Worm (Caenorhabditis elegans) whole organism, L2 larva: ENCODE measurements around the gene math-15.

Source experiments
- R02D3.7 ChIP-seq: fragments of 150-350 bp; optimal IDR thresholded peaks from 2 replicates; lab custom pipeline; 2014; ENCODE audit warnings: missing biosample characterization, missing genetic modification characterization
- alr-1 ChIP-seq: fragments of 150-350 bp; optimal IDR thresholded peaks from 2 replicates; lab custom pipeline; 2014; ENCODE audit warnings: missing biosample characterization, missing genetic modification characterization
- ama-1 ChIP-seq: fragments of 150-350 bp; optimal IDR thresholded peaks from 2 replicates; lab custom pipeline; 2018; ENCODE audit warnings: inconsistent platforms
- crh-2 ChIP-seq: sonication (generic microtip); optimal IDR thresholded peaks from 2 replicates; lab custom pipeline; 2017; ENCODE audit warnings: missing biosample characterization, missing genetic modification characterization
- egl-27 ChIP-seq: sonication (generic microtip); optimal IDR thresholded peaks from 3 replicates; lab custom pipeline; 2017; ENCODE audit warnings: missing biosample characterization, missing genetic modification reagents, missing genetic modification characterization
- elt-1 ChIP-seq: fragments of 150-350 bp; optimal IDR thresholded peaks from 2 replicates; lab custom pipeline; 2014; ENCODE audit warnings: missing biosample characterization, missing genetic modification characterization
- fos-1 ChIP-seq: fragments of 150-350 bp; optimal IDR thresholded peaks from 2 replicates; lab custom pipeline; 2014; ENCODE audit warnings: missing biosample characterization, missing genetic modification characterization
- lin-39 ChIP-seq: fragments of 150-350 bp; optimal IDR thresholded peaks from 2 replicates; lab custom pipeline; 2014; ENCODE audit warnings: missing biosample characterization, missing genetic modification reagents, missing genetic modification characterization
- mab-5 ChIP-seq: fragments of 150-350 bp; optimal IDR thresholded peaks from 2 replicates; lab custom pipeline; 2014; ENCODE audit warnings: missing biosample characterization, missing genetic modification characterization
- mdl-1 ChIP-seq, 2 experiments: fragments of 150-350 bp in 1 of 2; sonication (generic microtip) in 1 of 2; optimal IDR thresholded peaks; 2 replicates each; lab custom pipeline; 2017; ENCODE audit warnings: missing biosample characterization in 2 of 2, missing genetic modification characterization in 2 of 2
- nhr-6 ChIP-seq: fragments of 150-350 bp; optimal IDR thresholded peaks from 2 replicates; lab custom pipeline; 2014; ENCODE audit warnings: missing biosample characterization, missing genetic modification characterization
- nhr-77 ChIP-seq: fragments of 150-350 bp; optimal IDR thresholded peaks from 2 replicates; lab custom pipeline; 2014; ENCODE audit warnings: missing biosample characterization, missing genetic modification characterization
- sem-4 ChIP-seq: fragments of 150-350 bp; optimal IDR thresholded peaks from 2 replicates; lab custom pipeline; 2014; ENCODE audit warnings: missing biosample characterization, missing genetic modification reagents, missing genetic modification characterization
- zag-1 ChIP-seq: fragments of 150-350 bp; optimal IDR thresholded peaks from 2 replicates; lab custom pipeline; 2014; ENCODE audit warnings: missing biosample characterization, missing genetic modification characterization
- ztf-1 ChIP-seq: fragments of 200-800 bp; sonication (Bioruptor generic); conservative IDR thresholded peaks from 2 replicates; pipeline ENCODE4 v1.3.6; 2022; ENCODE audit warnings: missing genetic modification characterization, missing compliant biosample characterization
- ztf-11 ChIP-seq: sonication (generic microtip); optimal IDR thresholded peaks from 2 replicates; lab custom pipeline; 2017; ENCODE audit warnings: missing biosample characterization, missing genetic modification characterization

The math-15 gene

ce11 chrII:1912741-1913140 lies 46.6 kb downstream of the math-15 start, which contains the start of gene math-31:
TSS of gene math-31 (minus strand) at chrII:1912841.
- TF ChIP-seq nhr-6 (tag; lab: Kevin White, UChicago) (no peak), zag-1 (tag; lab: Kevin White, UChicago) (no peak), crh-2 (tag; lab: Kevin White, UChicago) (no peak), ztf-11 (no peak), mab-5 (no peak), nhr-77 (no peak), ztf-1 (no peak), lin-39 (tag; lab: Kevin White, UChicago) (no peak), fos-1 (tag; lab: Kevin White, UChicago) (no peak), alr-1 (tag; lab: Kevin White, UChicago) (no peak), R02D3.7 (no peak), sem-4 (tag; lab: Kevin White, UChicago) (no peak), elt-1 (tag; lab: Kevin White, UChicago) (no peak), mdl-1 (tag; optimal IDR thresholded peaks at IDR 0.05; lab: Kevin White, UChicago) (no peak), egl-27 (tag; lab: Kevin White, UChicago) (no peak), ama-1 (lab: Kevin White, UChicago) (no peak)
